Worm (Caenorhabditis elegans): ENCODE results near the gene fbxa-102.

DNA sequence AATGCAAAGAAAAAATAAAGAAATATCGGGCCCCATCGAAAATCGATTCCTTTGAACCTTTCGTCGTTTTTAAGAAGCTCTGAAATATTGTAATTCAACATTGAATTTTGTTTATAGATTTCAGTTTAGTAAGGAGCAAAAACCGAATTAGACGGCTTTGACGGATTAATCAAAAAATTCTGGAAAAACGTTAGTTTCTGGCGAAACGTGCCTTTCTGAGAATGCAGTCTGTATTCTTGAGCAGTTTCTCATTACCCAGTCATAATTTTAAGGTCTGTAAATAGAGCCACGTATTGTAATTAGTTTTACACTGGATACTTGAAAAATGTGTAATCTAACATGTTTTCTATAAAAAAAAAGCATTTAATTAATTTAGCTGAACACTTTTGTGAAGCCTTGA lies 33.6 kb downstream of the fbxa-102 start, which contains the start of gene srz-48:
- no peak for TF ChIP-seq cebp-2 (GFP tag; IDR thresholded peaks at IDR 0.05)
- no peak for TF ChIP-seq F37B4.10 (GFP tag; IDR thresholded peaks at IDR 0.05)
- no peak for TF ChIP-seq F33H1.4 (GFP tag; IDR thresholded peaks at IDR 0.05)
- TF ChIP-seq lin-40 (tag; optimal IDR thresholded peaks at IDR 0.05): no peak
- no peak for TF ChIP-seq dpl-1 (GFP tag; optimal IDR thresholded peaks at IDR 0.05)
- TF ChIP-seq Y95B8A.8 (GFP tag; IDR thresholded peaks at IDR 0.05): no peak
- TF ChIP-seq efl-1 (GFP tag; optimal IDR thresholded peaks at IDR 0.05): no peak
- no peak for TF ChIP-seq Y53G8AR.9 (GFP tag; conservative IDR thresholded peaks at IDR 0.05)
- TF ChIP-seq unc-130 (GFP tag; optimal IDR thresholded peaks at IDR 0.05): no peak
- no peak for TF ChIP-seq B0261.1 (tag; optimal IDR thresholded peaks at IDR 0.05)
- no peak for TF ChIP-seq sea-2 (GFP tag; IDR thresholded peaks at IDR 0.05)
- TF ChIP-seq ceh-27 (GFP tag; optimal IDR thresholded peaks at IDR 0.05): no peak
- no peak for TF ChIP-seq lag-1 (GFP tag; IDR thresholded peaks at IDR 0.05)

Data from whole organism, young adult.